Worm (Caenorhabditis elegans) whole organism, mixed stage, embryonic: ENCODE data around the gene htp-2.
A peak's percentile ranks its signal among the peaks of the same experiment; 100 is the strongest.

Experiments
- M03D4.4 ChIP-seq: sonication (generic microtip); optimal IDR thresholded peaks from 2 replicates; lab custom pipeline; 2017; ENCODE audit warnings: mild to moderate bottlenecking, missing genetic modification characterization, missing compliant biosample characterization
- bed-3 ChIP-seq: fragments of 200-800 bp; sonication (Bioruptor generic); optimal IDR thresholded peaks from 3 replicates; lab custom pipeline; 2018; ENCODE audit warnings: mild to moderate bottlenecking, missing genetic modification characterization, moderate library complexity, missing compliant biosample characterization
- blmp-1 ChIP-seq: fragments of 150-350 bp; optimal IDR thresholded peaks from 2 replicates; lab custom pipeline; 2014; ENCODE audit warnings: missing biosample characterization, missing genetic modification characterization
- ceh-39 ChIP-seq: fragments of 150-350 bp; optimal IDR thresholded peaks from 2 replicates; lab custom pipeline; 2014; ENCODE audit warnings: missing biosample characterization, missing genetic modification characterization
- ceh-43 ChIP-seq: fragments of 200-800 bp; sonication (Bioruptor generic); optimal IDR thresholded peaks from 2 replicates; lab custom pipeline; 2018; ENCODE audit warnings: mild to moderate bottlenecking, missing genetic modification characterization, moderate library complexity, missing compliant biosample characterization
- ceh-83 ChIP-seq: fragments of 200-800 bp; sonication (Bioruptor generic); optimal IDR thresholded peaks from 2 replicates; lab custom pipeline; 2018; ENCODE audit warnings: mild to moderate bottlenecking, missing genetic modification characterization, missing compliant biosample characterization
- ces-1 ChIP-seq: fragments of 150-350 bp; optimal IDR thresholded peaks from 2 replicates; lab custom pipeline; 2014; ENCODE audit warnings: missing biosample characterization, missing genetic modification reagents, missing genetic modification characterization
- cnd-1 ChIP-seq: fragments of 200-800 bp; sonication (Bioruptor generic); optimal IDR thresholded peaks from 2 replicates; lab custom pipeline; 2018; ENCODE audit warnings: mild to moderate bottlenecking, missing genetic modification characterization, missing compliant biosample characterization
- drap-1 ChIP-seq: fragments of 200-800 bp; sonication (Bioruptor generic); optimal IDR thresholded peaks from 3 replicates; lab custom pipeline; 2018; ENCODE audit warnings: mild to moderate bottlenecking, missing genetic modification characterization, missing compliant biosample characterization
- elt-1 ChIP-seq: sonication (generic microtip); optimal IDR thresholded peaks from 2 replicates; lab custom pipeline; 2017; ENCODE audit warnings: missing genetic modification characterization, mild to moderate bottlenecking, missing compliant biosample characterization, antibody characterized with exemption, moderate library complexity, borderline replicate concordance; ENCODE audit not compliant: insufficient read depth
- elt-3 ChIP-seq: fragments of 150-350 bp; optimal IDR thresholded peaks from 2 replicates; lab custom pipeline; 2014; ENCODE audit warnings: missing biosample characterization, missing genetic modification characterization
- flh-1 ChIP-seq: fragments of 200-800 bp; sonication (Bioruptor generic); optimal IDR thresholded peaks from 2 replicates; lab custom pipeline; 2018; ENCODE audit warnings: mild to moderate bottlenecking, missing genetic modification characterization, moderate library complexity, missing compliant biosample characterization
- ham-2 ChIP-seq: fragments of 200-800 bp; sonication (Bioruptor generic); optimal IDR thresholded peaks from 2 replicates; lab custom pipeline; 2018; ENCODE audit warnings: mild to moderate bottlenecking, missing genetic modification characterization, missing compliant biosample characterization
- hlh-1 ChIP-seq: fragments of 150-350 bp; optimal IDR thresholded peaks from 2 replicates; lab custom pipeline; 2014; ENCODE audit warnings: missing biosample characterization, missing genetic modification reagents, missing genetic modification characterization
- lin-13 ChIP-seq: fragments of 150-350 bp; optimal IDR thresholded peaks from 2 replicates; lab custom pipeline; 2014; ENCODE audit warnings: missing biosample characterization, missing genetic modification characterization
- lin-32 ChIP-seq: fragments of 200-800 bp; sonication (Bioruptor generic); optimal IDR thresholded peaks from 2 replicates; lab custom pipeline; 2018; ENCODE audit warnings: mild to moderate bottlenecking, missing genetic modification characterization, missing compliant biosample characterization
- lsy-2 ChIP-seq: fragments of 150-350 bp; optimal IDR thresholded peaks from 2 replicates; lab custom pipeline; 2014; ENCODE audit warnings: missing biosample characterization, missing genetic modification characterization
- mab-5 ChIP-seq: fragments of 150-350 bp; optimal IDR thresholded peaks from 2 replicates; lab custom pipeline; 2014; ENCODE audit warnings: missing biosample characterization, missing genetic modification characterization
- mep-1 ChIP-seq: fragments of 150-350 bp; optimal IDR thresholded peaks from 2 replicates; lab custom pipeline; 2017; ENCODE audit warnings: missing biosample characterization, missing genetic modification reagents, missing genetic modification characterization, inconsistent platforms
- mls-2 ChIP-seq: sonication (generic microtip); optimal IDR thresholded peaks from 2 replicates; lab custom pipeline; 2016; ENCODE audit warnings: mild to moderate bottlenecking, missing genetic modification characterization, moderate library complexity, missing compliant biosample characterization
- nhr-12 ChIP-seq: fragments of 150-350 bp; optimal IDR thresholded peaks from 2 replicates; lab custom pipeline; 2014; ENCODE audit warnings: missing biosample characterization, missing genetic modification characterization
- nhr-2 ChIP-seq: fragments of 150-350 bp; optimal IDR thresholded peaks from 2 replicates; lab custom pipeline; 2014; ENCODE audit warnings: missing biosample characterization, missing genetic modification characterization
- nhr-237 ChIP-seq: fragments of 150-350 bp; optimal IDR thresholded peaks from 2 replicates; lab custom pipeline; 2014; ENCODE audit warnings: missing biosample characterization, missing genetic modification characterization
- nhr-28 ChIP-seq: fragments of 150-350 bp; optimal IDR thresholded peaks from 2 replicates; lab custom pipeline; 2014; ENCODE audit warnings: missing biosample characterization, missing genetic modification characterization
- nhr-76 ChIP-seq: sonication (generic microtip); optimal IDR thresholded peaks from 2 replicates; lab custom pipeline; 2017; ENCODE audit warnings: missing biosample characterization, missing genetic modification characterization
- pha-4 ChIP-seq: fragments of 150-350 bp; optimal IDR thresholded peaks from 2 replicates; lab custom pipeline; 2018; ENCODE audit warnings: missing biosample characterization, missing genetic modification reagents, missing genetic modification characterization
- sem-2 ChIP-seq: fragments of 200-800 bp; sonication (Bioruptor generic); optimal IDR thresholded peaks from 2 replicates; lab custom pipeline; 2018; ENCODE audit warnings: mild to moderate bottlenecking, missing genetic modification characterization, missing compliant biosample characterization
- snpc-4 ChIP-seq: fragments of 150-350 bp; optimal IDR thresholded peaks from 2 replicates; lab custom pipeline; 2014; ENCODE audit warnings: missing biosample characterization, missing genetic modification characterization
- sptf-1 ChIP-seq: sonication (generic microtip); optimal IDR thresholded peaks from 2 replicates; lab custom pipeline; 2017; ENCODE audit warnings: mild to moderate bottlenecking, missing genetic modification characterization, moderate library complexity, missing compliant biosample characterization
- tbx-8 ChIP-seq: fragments of 200-800 bp; sonication (Bioruptor generic); optimal IDR thresholded peaks from 2 replicates; lab custom pipeline; 2018; ENCODE audit warnings: mild to moderate bottlenecking, missing genetic modification characterization, moderate library complexity, missing compliant biosample characterization
- unc-120 ChIP-seq: sonication (generic microtip); optimal IDR thresholded peaks from 2 replicates; lab custom pipeline; 2017; ENCODE audit warnings: missing genetic modification characterization, missing compliant biosample characterization; ENCODE audit not compliant: poor library complexity, severe bottlenecking
- unc-39 ChIP-seq: fragments of 150-350 bp; optimal IDR thresholded peaks from 2 replicates; lab custom pipeline; 2014; ENCODE audit warnings: missing biosample characterization, missing genetic modification characterization
- unc-62 ChIP-seq: fragments of 150-350 bp; optimal IDR thresholded peaks from 2 replicates; lab custom pipeline; 2014; ENCODE audit warnings: missing biosample characterization, missing genetic modification reagents, missing genetic modification characterization
- zip-8 ChIP-seq: fragments of 150-350 bp; optimal IDR thresholded peaks from 2 replicates; lab custom pipeline; 2014; ENCODE audit warnings: missing biosample characterization, missing genetic modification characterization
- ztf-11 ChIP-seq: fragments of 150-350 bp; optimal IDR thresholded peaks from 2 replicates; lab custom pipeline; 2014; ENCODE audit warnings: missing biosample characterization, missing genetic modification characterization

htp-2 gene

DNA sequence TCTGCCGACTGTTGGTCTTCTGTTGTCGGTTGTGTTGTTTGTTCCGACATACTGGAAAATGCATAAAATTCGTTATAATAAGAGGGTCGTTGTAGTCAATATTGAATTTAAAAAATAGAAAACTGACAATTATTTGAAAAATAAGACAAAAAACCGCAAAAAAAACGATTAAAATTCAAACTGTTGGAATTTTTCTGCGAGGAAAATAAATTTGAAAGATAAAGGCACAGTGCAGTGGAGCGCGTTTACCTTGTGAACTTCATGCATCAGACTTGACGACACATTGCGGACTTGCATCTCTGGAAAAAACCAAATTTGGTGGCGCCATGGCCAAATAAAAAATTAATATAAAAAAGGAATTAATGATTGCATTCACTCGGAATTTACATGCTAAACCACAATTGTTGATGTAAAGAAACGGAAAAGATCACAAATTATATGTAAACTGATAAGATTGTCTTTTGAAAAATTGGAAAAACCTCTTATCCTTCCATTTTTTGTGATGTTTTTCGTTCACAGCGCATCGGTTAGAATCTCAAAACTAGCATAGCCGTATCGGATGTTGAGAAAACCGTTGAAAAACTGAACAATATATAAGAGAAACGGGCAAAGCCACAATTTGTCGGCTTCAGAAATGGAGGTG, 42.7 kb upstream of the htp-2 start, which contains the start of the genes hrpf-2 and bli-6:
hrpf-2 (minus strand) TSS at position 51 of the 643 bp plus-strand sequence.
bli-6 (plus strand) TSS at position 593 of the 643 bp plus-strand sequence.
- no peak for TF ChIP-seq ham-2 (GFP tag; lab: Kevin White, UChicago)
- TF ChIP-seq blmp-1 (tag; lab: Kevin White, UChicago), result no peak
- TF ChIP-seq ceh-83, result no peak
- TF ChIP-seq mep-1 (tag; lab: Kevin White, UChicago), result peak; percentile 76
- no peak for TF ChIP-seq elt-1
- no peak for TF ChIP-seq lin-32 (GFP tag; lab: Kevin White, UChicago)
- no peak for TF ChIP-seq flh-1 (GFP tag; lab: Kevin White, UChicago)
- no peak for TF ChIP-seq ceh-43 (GFP tag; lab: Kevin White, UChicago)
- peak; percentile 70 for TF ChIP-seq ces-1 (GFP tag; lab: Kevin White, UChicago)
- no peak for TF ChIP-seq nhr-2 (tag; lab: Kevin White, UChicago)
- TF ChIP-seq elt-3, result no peak
- TF ChIP-seq ztf-11 (tag; lab: Kevin White, UChicago), result no peak
- no peak for TF ChIP-seq snpc-4 (tag; lab: Kevin White, UChicago)
- TF ChIP-seq mls-2 (tag; lab: Kevin White, UChicago), result no peak
- peak; percentile 4 for TF ChIP-seq ceh-39
- TF ChIP-seq unc-39 (tag; lab: Kevin White, UChicago), result no peak
- TF ChIP-seq hlh-1 (tag; lab: Kevin White, UChicago), result peak; percentile 1
- TF ChIP-seq mab-5 (tag; lab: Kevin White, UChicago), result no peak
- TF ChIP-seq nhr-12 (tag; lab: Kevin White, UChicago), result no peak
- TF ChIP-seq cnd-1 (tag; lab: Kevin White, UChicago), result no peak
- peak; percentile 35 for TF ChIP-seq pha-4 (tag; lab: Kevin White, UChicago)
- no peak for TF ChIP-seq sptf-1 (tag; lab: Kevin White, UChicago)
- peak; percentile 78 for TF ChIP-seq lsy-2 (tag; lab: Kevin White, UChicago)
- TF ChIP-seq nhr-76 (tag; lab: Kevin White, UChicago), result no peak
- TF ChIP-seq nhr-28 (tag; lab: Kevin White, UChicago), result no peak
- no peak for TF ChIP-seq lin-13 (tag; lab: Kevin White, UChicago)
- TF ChIP-seq sem-2 (GFP tag; lab: Kevin White, UChicago), result no peak
- peak; percentile 61 for TF ChIP-seq nhr-237 (tag; lab: Kevin White, UChicago)
- TF ChIP-seq tbx-8 (GFP tag; lab: Kevin White, UChicago), result no peak
- TF ChIP-seq bed-3 (GFP tag; lab: Kevin White, UChicago), result no peak
- no peak for TF ChIP-seq drap-1
- peak; percentile 85 for TF ChIP-seq unc-120 (tag; lab: Kevin White, UChicago)
- no peak for TF ChIP-seq unc-62
- no peak for TF ChIP-seq zip-8 (tag; lab: Kevin White, UChicago)
- no peak for TF ChIP-seq M03D4.4 (tag; lab: Kevin White, UChicago)
- TF ChIP-seq, all 35 proteins: peak for 8

ce11 chrIV:6377335-6378069, 41.8 kb upstream of the htp-2 start:
- TF ChIP-seq pha-4 (tag; lab: Kevin White, UChicago) (no peak), elt-3 (no peak), unc-39 (tag; lab: Kevin White, UChicago) (no peak), elt-1 (no peak), mep-1 (tag; lab: Kevin White, UChicago) (no peak)

DNA sequence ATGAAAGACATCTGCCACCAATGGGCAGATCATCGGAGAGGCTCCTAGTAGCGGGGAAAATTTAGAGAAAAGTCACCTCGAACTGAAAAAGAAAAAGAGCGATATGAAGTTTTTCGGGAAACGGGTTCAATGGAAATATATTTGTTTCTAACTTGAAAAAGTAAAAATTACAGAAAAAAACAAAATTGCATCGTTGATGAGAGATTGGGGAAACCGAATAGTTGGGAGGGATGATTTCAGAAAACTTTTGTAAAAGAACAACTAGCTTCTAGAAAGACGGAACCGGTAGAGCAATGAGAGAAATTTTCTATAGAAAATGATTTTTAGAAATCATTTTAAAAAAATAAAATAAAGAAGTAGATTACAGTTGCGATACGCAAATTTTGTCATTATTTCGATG, 40.9 kb upstream of the htp-2 start:
- TF ChIP-seq nhr-237 (tag; lab: Kevin White, UChicago), result no peak
- TF ChIP-seq bed-3 (GFP tag; lab: Kevin White, UChicago), result no peak
- no peak for TF ChIP-seq nhr-2 (tag; lab: Kevin White, UChicago)
- no peak for TF ChIP-seq lsy-2 (tag; lab: Kevin White, UChicago)
- TF ChIP-seq tbx-8 (GFP tag; lab: Kevin White, UChicago), result no peak
- no peak for TF ChIP-seq zip-8 (tag; lab: Kevin White, UChicago)
- TF ChIP-seq unc-39 (tag; lab: Kevin White, UChicago), result no peak
- TF ChIP-seq ztf-11 (tag; lab: Kevin White, UChicago), result no peak
- TF ChIP-seq sem-2 (GFP tag; lab: Kevin White, UChicago), result no peak
- TF ChIP-seq, all 35 proteins: peak for 0
